Fruit fly (Drosophila melanogaster): ENCODE data around the gene senju.

DNA sequence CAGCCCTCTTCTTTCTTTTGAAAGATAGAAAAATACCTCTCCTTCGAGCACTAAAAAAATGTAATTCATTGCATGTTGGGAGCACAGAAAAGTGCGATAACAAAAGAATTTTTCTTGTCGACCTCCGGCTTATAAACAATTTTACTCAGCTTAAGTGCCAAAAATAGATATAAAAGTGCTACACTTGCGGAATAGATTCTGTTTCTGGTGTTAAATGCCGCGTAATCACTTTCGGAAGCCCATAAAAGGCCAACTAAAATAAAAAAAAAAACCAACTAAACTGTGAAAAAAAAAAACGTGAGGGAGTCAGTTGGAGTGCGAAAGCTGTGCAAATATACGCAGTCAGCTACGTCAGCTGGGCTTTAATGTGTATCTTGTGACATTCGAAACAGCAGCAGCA lies 37.0 kb downstream of the senju start:
- TF ChIP-seq kay (GFP tag; ENCODE audit: borderline replicate concordance) (no peak), CG14711 (tag; optimal IDR thresholded peaks at IDR 0.05) (no peak), bab1 (GFP tag; optimal IDR thresholded peaks at IDR 0.05) (no peak), CG1620 (GFP tag; optimal IDR thresholded peaks at IDR 0.05) (no peak), CG12768 (GFP tag; optimal IDR thresholded peaks at IDR 0.05) (no peak), CG7101 (tag; optimal IDR thresholded peaks at IDR 0.05) (no peak), tj (GFP tag; optimal IDR thresholded peaks at IDR 0.05) (peak; percentile 94), CG7045 (GFP tag; optimal IDR thresholded peaks at IDR 0.05) (no peak), CG11617 (GFP tag; optimal IDR thresholded peaks at IDR 0.05) (no peak), Crg-1 (GFP tag; optimal IDR thresholded peaks at IDR 0.05) (no peak), CG5204 (GFP tag; optimal IDR thresholded peaks at IDR 0.05) (no peak), ovo (GFP tag; optimal IDR thresholded peaks at IDR 0.05) (no peak), toe (GFP tag; optimal IDR thresholded peaks at IDR 0.05) (no peak)
